Worm (Caenorhabditis elegans) whole organism, L4 larva: ENCODE measurements around the gene fbxa-199.

Source experiments
- aha-1 ChIP-seq: fragments of 150-350 bp; peaks from one replicate; lab custom pipeline; 2014; ENCODE audit warnings: missing biosample characterization, missing genetic modification characterization
- ceh-62 ChIP-seq: sonication (generic microtip); optimal IDR thresholded peaks from 2 replicates; lab custom pipeline; 2017; ENCODE audit warnings: missing biosample characterization, missing genetic modification characterization
- ces-1 ChIP-seq: fragments of 150-350 bp; sonication (generic microtip); optimal IDR thresholded peaks from 4 replicates; lab custom pipeline; 2014; ENCODE audit warnings: missing biosample characterization, missing genetic modification reagents, missing genetic modification characterization
- fkh-10 ChIP-seq: fragments of 150-350 bp; optimal IDR thresholded peaks from 2 replicates; lab custom pipeline; 2014; ENCODE audit warnings: missing biosample characterization, missing genetic modification reagents, missing genetic modification characterization
- nhr-102 ChIP-seq: sonication (generic microtip); optimal IDR thresholded peaks from 2 replicates; lab custom pipeline; 2016; ENCODE audit warnings: mild to moderate bottlenecking, missing genetic modification characterization, moderate library complexity, missing compliant biosample characterization
- nhr-11 ChIP-seq: fragments of 150-350 bp; optimal IDR thresholded peaks from 2 replicates; lab custom pipeline; 2014; ENCODE audit warnings: missing biosample characterization, missing genetic modification characterization
- nhr-237 ChIP-seq: sonication (generic microtip); optimal IDR thresholded peaks from 2 replicates; lab custom pipeline; 2017; ENCODE audit warnings: missing biosample characterization, missing genetic modification characterization
- nhr-77 ChIP-seq: fragments of 150-350 bp; optimal IDR thresholded peaks from 2 replicates; lab custom pipeline; 2014; ENCODE audit warnings: missing biosample characterization, missing genetic modification characterization
- php-3 ChIP-seq: fragments of 200-800 bp; sonication (Bioruptor generic); IDR thresholded peaks from 2 replicates; pipeline ENCODE4 v1.3.6; 2022; ENCODE audit warnings: missing genetic modification reagents, missing genetic modification characterization, missing compliant biosample characterization
- unc-39 ChIP-seq: sonication (generic microtip); optimal IDR thresholded peaks from 2 replicates; lab custom pipeline; 2017; ENCODE audit warnings: missing biosample characterization, missing genetic modification characterization
- ztf-11 ChIP-seq: fragments of 150-350 bp; optimal IDR thresholded peaks from 2 replicates; lab custom pipeline; 2014; ENCODE audit warnings: missing biosample characterization, missing genetic modification characterization

ce11 chrV:15395347-15395746 is 3.3 kb downstream of the fbxa-199 start, which contains the start of gene cyb-3:
- no peak for TF ChIP-seq nhr-11 (tag; lab: Kevin White, UChicago)
- TF ChIP-seq unc-39 = no peak
- TF ChIP-seq nhr-102 (tag; lab: Kevin White, UChicago) = no peak
- TF ChIP-seq ztf-11 (tag; lab: Kevin White, UChicago) = no peak
- no peak for TF ChIP-seq fkh-10 (GFP tag; lab: Kevin White, UChicago)
- no peak for TF ChIP-seq aha-1 (tag; lab: Kevin White, UChicago)
- no peak for TF ChIP-seq nhr-77 (tag; lab: Kevin White, UChicago)
- no peak for TF ChIP-seq nhr-237 (tag; lab: Kevin White, UChicago)
- no peak for TF ChIP-seq ces-1 (GFP tag; lab: Kevin White, UChicago)
- no peak for TF ChIP-seq ceh-62 (tag; lab: Kevin White, UChicago)
- TF ChIP-seq php-3 (GFP tag; lab: Robert Waterston, UW) = no peak
